Fruit fly (Drosophila melanogaster): ENCODE results near the gene Nepl8.

- TF ChIP-seq Elba2 (GFP tag; optimal IDR thresholded peaks at IDR 0.05) (no peak), Sox100B (GFP tag; optimal IDR thresholded peaks at IDR 0.05) (peak; percentile 27), Mrtf (GFP tag; IDR thresholded peaks at IDR 0.05) (no peak), p53 (GFP tag; optimal IDR thresholded peaks at IDR 0.05) (peak; percentile 19), abd-A (tag; optimal IDR thresholded peaks at IDR 0.05) (peak; percentile 30), CG5180 (GFP tag; optimal IDR thresholded peaks at IDR 0.05) (no peak), cad (GFP tag; optimal IDR thresholded peaks at IDR 0.05) (no peak), insv (GFP tag; optimal IDR thresholded peaks at IDR 0.05) (peak in 1 of 2 experiments; percentile 68), CG11247 (GFP tag; IDR thresholded peaks at IDR 0.05) (no peak), luna (GFP tag; optimal IDR thresholded peaks at IDR 0.05) (peak; percentile 47)
These were observed 3.3 kb downstream of the Nepl8 start, which contains the start of gene Tpr2 for dm6 chr2L:16491123-16491751.

Measured in whole organism, embryonic.